Fruit fly (Drosophila melanogaster) whole organism, embryonic: ENCODE results near the gene Tfb5.

Source experiments
- Bgb ChIP-seq: fragments of 200-800 bp; sonication (Bioruptor generic); IDR thresholded peaks from 2 replicates; pipeline ENCODE4 v1.3.6; 2022; ENCODE audit warnings: missing biosample characterization, missing genetic modification characterization; ENCODE audit not compliant: partially characterized antibody
- CG12769 ChIP-seq: fragments of 200-800 bp; sonication (Bioruptor generic); optimal IDR thresholded peaks from 2 replicates; lab custom pipeline; 2019; ENCODE audit warnings: missing biosample characterization, mild to moderate bottlenecking, missing genetic modification characterization, moderate library complexity
- CG2712 ChIP-seq: fragments of 200-800 bp; optimal IDR thresholded peaks from 3 replicates; lab custom pipeline; 2019; ENCODE audit warnings: missing biosample characterization, mild to moderate bottlenecking, missing genetic modification characterization, moderate library complexity
- CG30431 ChIP-seq: fragments of 200-800 bp; sonication (Bioruptor generic); optimal IDR thresholded peaks from 2 replicates; lab custom pipeline; 2017; ENCODE audit warnings: missing biosample characterization, missing genetic modification characterization
- CG31388 ChIP-seq: fragments of 200-800 bp; sonication (Bioruptor generic); optimal IDR thresholded peaks from 2 replicates; lab custom pipeline; 2016; ENCODE audit warnings: missing biosample characterization, missing genetic modification characterization
- CG3281 ChIP-seq: fragments of 200-800 bp; sonication (Bioruptor generic); optimal IDR thresholded peaks from 3 replicates; lab custom pipeline; 2017; ENCODE audit warnings: missing biosample characterization, mild to moderate bottlenecking, missing genetic modification characterization
- CG34376 ChIP-seq: fragments of 200-800 bp; sonication (Bioruptor generic); optimal IDR thresholded peaks from 2 replicates; lab custom pipeline; 2018; ENCODE audit warnings: missing biosample characterization, mild to moderate bottlenecking, missing genetic modification characterization
- CG6254 ChIP-seq: fragments of 200-800 bp; sonication (Bioruptor generic); optimal IDR thresholded peaks from 3 replicates; lab custom pipeline; 2017; ENCODE audit warnings: mild to moderate bottlenecking, missing biosample characterization, missing genetic modification reagents, missing genetic modification characterization
- CG6683 ChIP-seq: fragments of 200-800 bp; sonication (Bioruptor generic); optimal IDR thresholded peaks from 2 replicates; lab custom pipeline; 2017; ENCODE audit warnings: missing biosample characterization, mild to moderate bottlenecking, missing genetic modification characterization, missing genetic modification reagents
- CG7987 ChIP-seq: fragments of 200-800 bp; sonication (Bioruptor generic); optimal IDR thresholded peaks from 2 replicates; lab custom pipeline; 2018; ENCODE audit warnings: missing biosample characterization, mild to moderate bottlenecking, missing genetic modification characterization, moderate library complexity
- CG9215 ChIP-seq: fragments of 200-800 bp; sonication (Bioruptor generic); IDR thresholded peaks from 2 replicates; pipeline ENCODE4 v1.3.6; 2022; ENCODE audit warnings: missing biosample characterization, missing genetic modification characterization
- CG9437 ChIP-seq: fragments of 200-800 bp; sonication (Bioruptor generic); optimal IDR thresholded peaks from 2 replicates; lab custom pipeline; 2018; ENCODE audit warnings: missing biosample characterization, mild to moderate bottlenecking, missing genetic modification characterization
- CoRest ChIP-seq: fragments of 200-800 bp; sonication (Bioruptor generic); optimal IDR thresholded peaks from 3 replicates; lab custom pipeline; 2018; ENCODE audit warnings: missing biosample characterization, mild to moderate bottlenecking, missing genetic modification characterization, moderate library complexity
- CrebB ChIP-seq: fragments of 200-800 bp; sonication (Bioruptor generic); optimal IDR thresholded peaks from 3 replicates; lab custom pipeline; 2018; ENCODE audit warnings: missing biosample characterization, mild to moderate bottlenecking, missing genetic modification characterization
- Deaf1 ChIP-seq: fragments of 200-800 bp; optimal IDR thresholded peaks from 3 replicates; lab custom pipeline; 2019; ENCODE audit warnings: missing biosample characterization, mild to moderate bottlenecking, missing genetic modification characterization, moderate library complexity
- Drgx ChIP-seq: fragments of 200-800 bp; sonication (Bioruptor generic); IDR thresholded peaks from 2 replicates; pipeline ENCODE4 v1.3.6; 2022; ENCODE audit warnings: missing biosample characterization, missing genetic modification characterization
- ERR ChIP-seq: fragments of 200-800 bp; sonication (Bioruptor generic); optimal IDR thresholded peaks from 2 replicates; lab custom pipeline; 2016; ENCODE audit warnings: missing biosample characterization, missing genetic modification characterization
- Fer2 ChIP-seq: fragments of 200-800 bp; sonication (Bioruptor generic); optimal IDR thresholded peaks from 2 replicates; lab custom pipeline; 2018; ENCODE audit warnings: missing biosample characterization, mild to moderate bottlenecking, missing genetic modification characterization, moderate library complexity
- HLH3B ChIP-seq: fragments of 200-800 bp; sonication (Bioruptor generic); IDR thresholded peaks from 2 replicates; pipeline ENCODE4 v1.3.6; 2022; ENCODE audit warnings: missing biosample characterization, missing genetic modification characterization
- Hmx ChIP-seq: fragments of 200-800 bp; sonication (Bioruptor generic); optimal IDR thresholded peaks from 2 replicates; lab custom pipeline; 2016; ENCODE audit warnings: missing biosample characterization, missing genetic modification characterization
- Hr3 ChIP-seq: fragments of 200-800 bp; sonication (Bioruptor generic); optimal IDR thresholded peaks from 3 replicates; lab custom pipeline; 2016; ENCODE audit warnings: missing biosample characterization, missing genetic modification characterization
- Hr39 ChIP-seq: fragments of >200 bp; optimal IDR thresholded peaks from 2 replicates; lab custom pipeline; 2017
- Hr78 ChIP-seq, 2 experiments: fragments of 200-800 bp in 1 of 2; fragments of >200 bp in 1 of 2; sonication (Bioruptor generic) in 1 of 2; optimal IDR thresholded peaks; 2 replicates each; lab custom pipeline; 2017 to 2019; ENCODE audit warnings: missing biosample characterization in 2 of 2, missing genetic modification characterization in 2 of 2, mild to moderate bottlenecking in 1 of 2, moderate library complexity in 1 of 2
- MESR4 ChIP-seq: fragments of 200-800 bp; sonication (Bioruptor generic); optimal IDR thresholded peaks from 2 replicates; lab custom pipeline; 2018; ENCODE audit warnings: missing biosample characterization, mild to moderate bottlenecking, missing genetic modification characterization, moderate library complexity
- Meics ChIP-seq: fragments of 200-800 bp; sonication (Bioruptor generic); optimal IDR thresholded peaks from 2 replicates; lab custom pipeline; 2017; ENCODE audit warnings: missing biosample characterization, mild to moderate bottlenecking, missing genetic modification characterization
- Scr ChIP-seq: fragments of 200-800 bp; sonication (Bioruptor generic); IDR thresholded peaks from 2 replicates; pipeline ENCODE4 v1.3.6; 2022; ENCODE audit warnings: missing biosample characterization, missing genetic modification characterization; ENCODE audit not compliant: partially characterized antibody
- ab ChIP-seq: fragments of 200-800 bp; sonication (Bioruptor generic); optimal IDR thresholded peaks from 2 replicates; lab custom pipeline; 2016; ENCODE audit warnings: missing biosample characterization, missing genetic modification characterization
- ac ChIP-seq: fragments of 200-800 bp; sonication (Bioruptor generic); optimal IDR thresholded peaks from 3 replicates; lab custom pipeline; 2017; ENCODE audit warnings: missing biosample characterization, mild to moderate bottlenecking, missing genetic modification characterization
- al ChIP-seq: fragments of 200-800 bp; sonication (Bioruptor generic); IDR thresholded peaks from 2 replicates; pipeline ENCODE4 v1.3.6; 2022; ENCODE audit warnings: missing biosample characterization, missing genetic modification characterization
- ap ChIP-seq: fragments of 200-800 bp; sonication (Bioruptor generic); IDR thresholded peaks from 2 replicates; pipeline ENCODE4 v1.3.6; 2022; ENCODE audit warnings: missing biosample characterization, missing genetic modification characterization
- cato ChIP-seq: fragments of 200-800 bp; sonication (Bioruptor generic); optimal IDR thresholded peaks from 2 replicates; lab custom pipeline; 2016; ENCODE audit warnings: missing biosample characterization, missing genetic modification characterization, borderline replicate concordance
- crol ChIP-seq: fragments of 200-800 bp; sonication (Bioruptor generic); IDR thresholded peaks from 2 replicates; pipeline ENCODE4 v1.3.6; 2022; ENCODE audit warnings: missing biosample characterization, missing genetic modification characterization
- da ChIP-seq: fragments of 200-800 bp; sonication (Bioruptor generic); optimal IDR thresholded peaks from 2 replicates; lab custom pipeline; 2016; ENCODE audit warnings: missing biosample characterization, missing genetic modification characterization
- dan ChIP-seq: fragments of 200-800 bp; sonication (Bioruptor generic); IDR thresholded peaks from 2 replicates; pipeline ENCODE4 v1.3.6; 2022; ENCODE audit warnings: missing biosample characterization, missing genetic modification characterization
- disco-r ChIP-seq: fragments of 200-800 bp; sonication (Bioruptor generic); optimal IDR thresholded peaks from 2 replicates; lab custom pipeline; 2016; ENCODE audit warnings: missing biosample characterization, missing genetic modification characterization
- ems ChIP-seq: fragments of 200-800 bp; sonication (Bioruptor generic); optimal IDR thresholded peaks from 3 replicates; lab custom pipeline; 2016; ENCODE audit warnings: missing biosample characterization, missing genetic modification characterization
- fd64A ChIP-seq: fragments of 200-800 bp; sonication (Bioruptor generic); optimal IDR thresholded peaks from 3 replicates; lab custom pipeline; 2018; ENCODE audit warnings: missing biosample characterization, mild to moderate bottlenecking, missing genetic modification characterization
- gcm ChIP-seq: fragments of 200-800 bp; sonication (Bioruptor generic); optimal IDR thresholded peaks from 2 replicates; lab custom pipeline; 2019; ENCODE audit warnings: missing biosample characterization, mild to moderate bottlenecking, missing genetic modification characterization, moderate library complexity
- grn ChIP-seq: fragments of 200-800 bp; sonication (Bioruptor generic); optimal IDR thresholded peaks from 3 replicates; lab custom pipeline; 2017; ENCODE audit warnings: missing biosample characterization, missing genetic modification characterization
- kay ChIP-seq: fragments of 200-800 bp; sonication (Bioruptor generic); optimal IDR thresholded peaks from 2 replicates; lab custom pipeline; 2016; ENCODE audit warnings: missing biosample characterization, missing genetic modification characterization
- ken ChIP-seq: fragments of 200-800 bp; sonication (Bioruptor generic); IDR thresholded peaks from 3 replicates; pipeline ENCODE4 v1.3.6; 2022; ENCODE audit warnings: missing biosample characterization, missing genetic modification characterization
- mld ChIP-seq: fragments of 200-800 bp; sonication (Bioruptor generic); IDR thresholded peaks from 3 replicates; pipeline ENCODE4 v1.3.6; 2022; ENCODE audit warnings: missing biosample characterization, missing genetic modification characterization; ENCODE audit not compliant: partially characterized antibody
- nerfin-2 ChIP-seq: fragments of 200-800 bp; sonication (Bioruptor generic); IDR thresholded peaks from 2 replicates; pipeline ENCODE4 v1.3.6; 2022; ENCODE audit warnings: missing biosample characterization, missing genetic modification characterization; ENCODE audit not compliant: partially characterized antibody
- pnt ChIP-seq: fragments of 200-800 bp; sonication (Bioruptor generic); optimal IDR thresholded peaks from 3 replicates; lab custom pipeline; 2016; ENCODE audit warnings: missing biosample characterization, missing genetic modification characterization
- prd ChIP-seq, 3 experiments: fragments of >200 bp in 2 of 3; fragments of 200-800 bp in 1 of 3; sonication (Bioruptor generic) in 1 of 3; optimal IDR thresholded peaks in 2 of 3; IDR thresholded peaks in 1 of 3; 2 replicates in 2 of 3; 3 replicates in 1 of 3; pipeline versions ENCODE4 v1.3.6 to Lab custom; 2017 to 2022; ENCODE audit warnings: missing biosample characterization in 1 of 3, missing genetic modification characterization in 1 of 3
- twi ChIP-seq: fragments of 200-800 bp; optimal IDR thresholded peaks from 2 replicates; lab custom pipeline; 2019; ENCODE audit warnings: missing biosample characterization, mild to moderate bottlenecking, missing genetic modification characterization, moderate library complexity
- unc-4 ChIP-seq: fragments of 200-800 bp; sonication (Bioruptor generic); IDR thresholded peaks from 2 replicates; pipeline ENCODE4 v1.3.6; 2022; ENCODE audit warnings: missing biosample characterization, missing genetic modification characterization; ENCODE audit not compliant: partially characterized antibody
- unpg ChIP-seq: fragments of 200-800 bp; sonication (Bioruptor generic); optimal IDR thresholded peaks from 3 replicates; lab custom pipeline; 2018; ENCODE audit warnings: missing biosample characterization, mild to moderate bottlenecking, missing genetic modification characterization, moderate library complexity
- wek ChIP-seq: fragments of 200-800 bp; sonication (Bioruptor generic); optimal IDR thresholded peaks from 3 replicates; lab custom pipeline; 2018; ENCODE audit warnings: missing biosample characterization, mild to moderate bottlenecking, missing genetic modification characterization, moderate library complexity

Gene Tfb5

DNA sequence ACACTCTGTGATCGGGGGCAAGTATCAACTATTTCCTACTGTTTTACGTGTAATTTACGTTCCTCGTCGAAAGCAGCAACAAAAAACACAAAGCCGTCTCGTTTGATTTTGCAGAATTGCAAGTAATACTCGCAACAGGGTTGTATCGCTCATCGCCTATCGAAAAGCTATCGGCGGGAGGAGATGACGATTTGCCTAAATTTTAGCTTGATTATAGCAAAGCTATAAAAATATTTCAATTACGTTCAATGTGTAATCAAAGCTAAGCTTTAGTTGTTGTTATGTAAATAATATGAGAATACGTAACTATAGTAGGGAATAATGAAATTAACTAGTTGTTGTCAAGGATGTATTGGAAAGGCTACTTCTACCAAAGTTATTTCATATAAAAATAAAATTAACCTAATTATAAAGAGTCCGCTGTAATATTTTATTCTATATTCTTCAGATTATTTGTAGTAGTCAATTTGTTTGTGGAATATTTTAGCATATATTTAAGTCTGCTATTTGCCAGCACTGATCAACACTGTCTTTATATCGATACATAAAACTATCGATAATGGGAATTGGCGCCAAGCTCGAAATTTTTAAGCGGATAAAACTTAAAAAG is 49.1 kb upstream of the Tfb5 start, which contains the start of gene Rpn11 (continued):
- TF ChIP-seq ap (GFP tag; lab: Robert Waterston, UW) (peak; percentile 34; the same call in 1 of the 2 replicates), gcm (GFP tag; lab: Kevin White, UChicago) (peak; percentile 36), ken (GFP tag; lab: Robert Waterston, UW) (0 out of 3 replicates have a peak, but pooled peaks have one; percentile 11), unc-4 (GFP tag; lab: Robert Waterston, UW) (peak; percentile 38; the same call in 1 of the 2 replicates), cato (peak; percentile 46), dan (GFP tag; lab: Robert Waterston, UW) (no peak), CG34376 (peak; percentile 55), CG31388 (GFP tag; lab: Kevin White, UChicago) (no peak), prd (optimal IDR thresholded peaks at IDR 0.05; lab: Kevin White, UChicago) (no peak), prd (GFP tag; IDR thresholded peaks at IDR 0.05; lab: Robert Waterston, UW) (peak; percentile 50), ac (GFP tag; lab: Kevin White, UChicago) (no peak), CG3281 (GFP tag; lab: Kevin White, UChicago) (peak; percentile 54), fd64A (GFP tag; lab: Kevin White, UChicago) (no peak), Hmx (GFP tag; lab: Kevin White, UChicago) (peak; percentile 23), twi (tag; lab: Kevin White, UChicago) (peak; percentile 43), disco-r (no peak), pnt (no peak), Meics (peak; percentile 64), MESR4 (peak; percentile 87), da (GFP tag; lab: Kevin White, UChicago) (no peak), HLH3B (GFP tag; lab: Robert Waterston, UW) (peak; percentile 31; the same call in 1 of the 2 replicates), CG7987 (GFP tag; lab: Kevin White, UChicago) (no peak), CoRest (tag; lab: Kevin White, UChicago) (peak; percentile 84), CrebB (no peak), Deaf1 (tag; lab: Kevin White, UChicago) (peak; percentile 26), CG30431 (GFP tag; lab: Kevin White, UChicago) (no peak), unpg (GFP tag; lab: Kevin White, UChicago) (peak; percentile 41), kay (GFP tag; lab: Kevin White, UChicago) (peak; percentile 50), CG6254 (GFP tag; lab: Kevin White, UChicago) (no peak), ab (GFP tag; lab: Kevin White, UChicago) (no peak), CG9215 (GFP tag; lab: Robert Waterston, UW) (peak; percentile 40; the same call in 1 of the 2 replicates), Hr39 (no peak), nerfin-2 (no peak), grn (GFP tag; lab: Kevin White, UChicago) (no peak), Scr (GFP tag; lab: Robert Waterston, UW) (peak; percentile 66), mld (GFP tag; lab: Robert Waterston, UW) (no peak), Drgx (GFP tag; lab: Robert Waterston, UW) (no peak), crol (GFP tag; lab: Robert Waterston, UW) (no peak), al (GFP tag; lab: Robert Waterston, UW) (no peak), CG9437 (peak; percentile 55), Bgb (peak; percentile 36; the same call in 1 of the 2 replicates), Fer2 (tag; lab: Kevin White, UChicago) (peak; percentile 41), CG6683 (GFP tag; lab: Kevin White, UChicago) (no peak), CG2712 (tag; lab: Kevin White, UChicago) (peak; percentile 76), CG12769 (tag; lab: Kevin White, UChicago) (peak; percentile 25), ems (GFP tag; lab: Kevin White, UChicago) (peak; percentile 13), Hr78 (GFP tag; optimal IDR thresholded peaks at IDR 0.05; lab: Kevin White, UChicago) (no peak), ERR (GFP tag; lab: Kevin White, UChicago) (no peak), wek (GFP tag; lab: Kevin White, UChicago) (no peak), Hr3 (GFP tag; lab: Kevin White, UChicago) (peak; percentile 74)
